Worm (Caenorhabditis elegans): Measurements from ENCODE around the gene cogc-6.

DNA sequence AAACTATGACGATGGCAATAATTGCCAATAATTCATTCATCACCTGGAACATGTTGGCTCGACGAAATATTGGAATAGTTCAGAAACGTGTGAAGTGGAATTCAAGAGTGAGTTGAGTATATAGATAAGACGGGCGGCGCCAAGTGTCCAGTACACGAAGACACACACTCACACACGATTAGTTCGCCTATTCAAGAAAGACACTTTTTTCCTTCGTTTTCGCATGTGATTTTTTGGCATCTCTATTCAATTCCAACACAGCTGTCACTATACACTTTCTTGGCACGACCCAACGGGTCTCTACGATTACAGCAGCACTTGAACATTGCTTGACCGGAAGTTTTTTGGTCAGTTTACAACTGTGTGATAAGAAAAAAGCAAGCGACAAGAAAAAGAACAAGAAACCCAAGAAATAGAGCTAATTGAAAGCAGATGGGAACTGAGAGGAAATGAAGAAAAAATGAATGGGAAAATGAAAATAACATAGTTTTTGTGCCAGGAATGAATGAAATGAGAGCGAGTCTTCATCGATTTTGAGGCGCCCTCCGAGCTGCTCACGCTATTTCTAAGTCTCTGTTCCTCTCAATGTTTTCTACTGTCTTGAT, 3.4 kb downstream of the cogc-6 start, which contains the start of gene K07C11.8:
- no peak for TF ChIP-seq unc-62 (GFP tag; optimal IDR thresholded peaks at IDR 0.05)
- TF ChIP-seq skn-1 (tag; optimal IDR thresholded peaks at IDR 0.05), result no peak
- peak; percentile 11 for TF ChIP-seq fos-1 (tag; optimal IDR thresholded peaks at IDR 0.05)
